Fruit fly (Drosophila melanogaster): ENCODE results near the gene chico.

- TF ChIP-seq pan (optimal IDR thresholded peaks at IDR 0.05) (no peak), CG8478 (optimal IDR thresholded peaks at IDR 0.05) (no peak)
Observed at dm6 chr2L:10226213-10226723, 20.6 kb downstream of the chico start.
